Fruit fly (Drosophila melanogaster) whole organism, larva: Measurements from ENCODE around the gene mge.
A peak's percentile ranks its signal among the peaks of the same experiment; 100 is the strongest.

Experiments used
- noc ChIP-seq: fragments of 200-800 bp; sonication (Bioruptor generic); optimal IDR thresholded peaks from 3 replicates; lab custom pipeline; 2019; ENCODE audit warnings: missing biosample characterization, mild to moderate bottlenecking, missing genetic modification characterization, moderate library complexity

mge gene

DNA sequence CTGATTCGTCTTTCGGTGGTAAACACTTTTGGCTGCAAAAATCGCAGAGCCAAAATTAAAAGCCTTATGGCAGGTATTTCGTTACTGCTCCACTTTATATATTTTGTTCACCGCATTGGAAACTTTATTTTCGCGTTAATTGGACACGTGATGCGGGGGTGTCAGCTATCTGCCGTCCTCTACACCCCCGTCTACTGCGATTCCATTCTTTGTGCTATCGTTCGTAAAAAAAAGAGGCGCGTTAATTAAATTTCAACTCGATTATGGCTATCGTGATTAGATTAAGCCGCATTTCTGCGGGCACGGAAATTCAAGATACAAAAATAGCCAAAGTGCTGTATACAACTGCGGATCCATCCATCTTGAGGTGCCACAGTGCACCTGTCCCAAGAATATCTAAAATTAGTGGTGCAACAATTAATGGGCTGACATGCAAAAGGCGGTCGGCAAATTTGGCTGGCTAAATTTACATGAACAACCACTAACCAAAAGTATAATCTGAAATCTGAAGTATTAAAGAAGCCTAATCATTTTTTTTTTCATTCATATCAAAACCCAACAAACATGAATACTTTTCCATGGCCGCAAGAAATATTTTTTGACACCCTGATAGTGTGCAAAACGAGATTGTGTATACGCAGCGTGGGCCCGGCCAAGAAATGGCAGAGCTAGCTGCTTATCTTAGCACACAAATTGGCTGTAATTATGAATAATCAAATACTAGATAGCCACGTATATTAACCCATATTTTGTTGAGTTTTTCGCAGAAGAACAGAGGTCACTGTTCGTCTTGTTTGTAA lies 20.4 kb upstream of the mge start:
- TF ChIP-seq noc: peak; percentile 6

DNA sequence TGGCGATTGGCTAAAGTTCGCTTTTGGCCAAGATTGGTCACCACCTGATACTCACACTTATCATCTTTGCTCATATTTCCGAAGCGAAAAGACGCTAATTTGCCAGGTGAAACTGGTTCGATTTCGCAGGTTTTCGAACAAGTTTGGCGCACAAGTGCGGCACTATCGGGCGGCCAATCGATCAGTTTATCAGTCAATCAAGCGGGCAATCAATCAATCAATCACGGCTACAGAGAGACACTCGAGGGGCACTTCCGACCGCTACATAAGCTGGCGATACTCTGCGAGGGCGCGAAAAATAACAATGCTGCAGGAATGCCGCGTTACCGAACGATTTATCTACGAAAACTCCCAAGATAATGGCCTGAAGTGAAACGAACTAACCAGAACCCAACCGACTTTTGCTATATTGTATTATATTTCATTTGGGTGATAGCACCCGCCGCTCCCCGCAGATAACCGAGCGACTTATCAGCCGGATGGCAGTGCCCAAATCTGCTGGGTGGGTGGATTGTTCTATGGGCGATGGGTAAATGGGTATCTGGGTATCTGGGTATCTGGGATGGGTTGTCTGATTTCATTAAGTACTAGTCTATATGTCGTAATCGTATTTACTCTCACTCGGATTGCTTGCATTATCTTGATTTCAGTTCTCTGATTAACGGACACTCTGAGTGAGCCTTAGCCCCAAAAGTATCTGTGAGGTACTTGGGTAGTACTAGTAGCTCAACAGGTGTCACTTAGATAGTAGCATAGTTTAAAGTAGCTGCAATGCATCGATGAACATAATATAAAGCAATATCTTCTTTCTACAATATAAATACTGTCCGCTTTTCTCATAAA lies 19.4 kb upstream of the mge start:
- TF ChIP-seq noc: peak; percentile 62

DNA sequence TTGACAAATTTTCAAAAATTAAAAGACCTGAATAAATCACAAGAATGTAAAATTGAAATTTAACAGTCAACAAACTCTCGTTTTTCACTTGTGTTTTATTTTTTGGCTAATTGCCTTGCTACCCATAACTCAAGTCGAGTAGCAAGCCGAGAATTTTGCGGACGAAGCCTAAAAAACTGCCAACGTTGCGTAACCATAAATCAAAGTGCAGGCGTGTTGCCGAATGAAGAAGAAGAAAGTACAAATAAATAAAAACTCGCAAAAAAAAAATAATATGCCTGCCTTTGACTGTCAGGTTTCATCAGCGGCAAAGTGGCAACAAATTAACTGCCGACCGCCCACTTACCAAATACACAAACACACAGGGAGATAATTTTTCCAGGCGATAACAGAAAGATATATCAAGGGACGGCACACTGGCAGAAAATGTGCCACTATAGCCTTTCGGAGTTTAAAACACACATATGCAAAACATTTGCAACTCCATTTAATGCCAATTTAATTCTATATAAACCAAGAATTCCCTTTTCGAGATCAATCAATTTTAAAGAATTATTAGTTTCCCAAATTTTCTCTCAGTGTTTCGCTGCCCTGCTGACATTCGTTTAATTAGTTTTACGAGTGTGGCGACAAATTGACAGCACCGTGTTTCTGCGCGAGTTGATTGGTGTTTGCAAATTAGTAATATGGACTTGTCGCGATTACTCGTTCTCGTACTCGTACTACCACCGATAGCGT lies 18.6 kb upstream of the mge start:
- peak; percentile 98 for TF ChIP-seq noc

DNA sequence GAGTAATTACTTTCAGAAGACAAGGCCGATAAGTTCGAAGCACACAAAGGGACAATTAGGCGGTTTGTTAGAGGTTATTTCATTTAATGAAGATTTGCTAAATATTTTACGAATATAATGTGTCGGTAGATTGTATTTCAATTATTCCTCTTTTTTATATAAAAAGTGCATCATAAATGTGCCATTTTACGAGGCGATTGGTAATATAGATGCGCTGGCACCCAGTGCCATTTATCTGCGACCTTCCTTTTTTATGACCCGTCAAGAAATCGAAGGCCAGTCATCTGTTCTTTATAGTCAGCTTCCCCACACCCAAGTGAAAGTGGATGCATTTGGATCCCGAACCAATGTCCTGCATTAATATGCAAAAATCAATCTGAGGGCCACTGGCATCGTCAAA lies 17.7 kb upstream of the mge start:
- no peak for TF ChIP-seq noc

DNA sequence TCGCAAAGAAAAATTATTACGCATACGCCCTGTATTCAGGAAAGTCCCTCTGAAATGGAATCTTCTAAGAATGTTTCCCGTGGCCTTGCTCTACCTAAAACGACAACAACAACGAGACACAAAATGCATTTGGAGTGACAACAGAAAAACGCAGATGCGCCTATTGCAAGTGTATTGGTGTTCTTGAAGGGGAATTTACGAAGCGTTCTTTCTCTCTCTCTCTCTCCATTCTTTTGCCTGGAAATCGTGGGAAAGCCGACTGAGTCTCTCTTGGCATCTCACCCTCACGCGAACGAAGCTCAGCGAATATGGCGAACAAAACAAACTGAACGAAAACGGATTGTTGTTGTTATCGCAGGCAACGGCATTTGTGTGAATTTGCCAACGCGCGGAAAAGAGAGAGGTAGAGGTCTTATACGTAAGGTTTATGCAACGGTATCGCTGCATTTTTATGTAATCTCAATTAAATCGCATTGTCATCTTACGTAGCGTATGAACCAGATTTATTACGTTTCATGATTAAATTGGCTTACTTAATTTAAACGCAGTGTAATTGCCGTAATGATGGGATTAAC lies 16.5 kb upstream of the mge start:
- TF ChIP-seq noc: no peak

DNA sequence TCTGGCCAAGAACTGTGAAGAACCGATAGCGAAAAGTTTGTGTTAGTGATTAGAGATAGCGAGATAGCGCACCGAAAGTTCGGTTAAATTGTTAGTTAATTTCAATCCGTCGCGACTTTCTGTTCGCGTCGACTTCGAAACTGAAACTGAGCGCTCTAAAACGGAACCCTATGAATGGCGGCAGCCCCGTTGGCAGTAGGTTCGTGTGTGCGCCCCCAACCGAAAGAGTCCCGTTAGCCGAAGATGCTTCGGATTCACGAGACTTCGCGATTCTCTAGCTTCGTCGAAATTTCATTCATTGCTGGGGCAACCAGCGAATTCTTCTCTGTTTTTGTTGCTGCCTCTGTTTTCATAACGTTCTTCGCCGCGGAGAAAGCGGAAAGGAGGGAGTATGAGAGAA lies 15.8 kb upstream of the mge start:
- peak; percentile 54 for TF ChIP-seq noc

DNA sequence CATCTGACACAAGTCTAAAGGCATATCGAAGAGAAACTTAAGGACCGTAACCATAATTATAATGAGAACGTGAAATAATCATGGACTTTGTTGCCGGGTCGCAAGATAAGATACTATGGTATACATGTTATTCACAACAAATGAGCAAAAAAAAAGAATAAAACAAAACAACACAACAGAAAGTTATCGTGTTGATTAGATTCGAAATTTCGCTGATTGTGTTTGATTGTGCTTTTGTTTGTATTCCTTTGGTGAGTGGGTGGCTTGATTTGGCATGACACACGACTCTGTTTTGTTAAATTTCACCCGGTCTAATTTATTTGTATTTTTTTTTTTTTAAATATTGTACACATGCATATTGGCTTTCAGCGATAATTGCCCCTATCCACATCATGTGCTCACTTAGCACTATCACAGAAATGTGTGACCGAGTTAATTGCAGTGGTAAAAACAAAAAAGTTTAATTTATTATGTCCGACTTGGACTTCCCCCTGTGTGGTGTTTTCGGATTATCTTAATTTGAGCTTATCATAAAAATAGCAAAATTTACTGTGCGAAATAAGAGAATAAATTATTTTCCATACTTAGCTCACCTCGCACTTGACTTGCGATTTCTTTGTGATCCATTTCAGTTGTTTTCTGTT lies 14.0 kb upstream of the mge start:
- peak; percentile 35 for TF ChIP-seq noc

DNA sequence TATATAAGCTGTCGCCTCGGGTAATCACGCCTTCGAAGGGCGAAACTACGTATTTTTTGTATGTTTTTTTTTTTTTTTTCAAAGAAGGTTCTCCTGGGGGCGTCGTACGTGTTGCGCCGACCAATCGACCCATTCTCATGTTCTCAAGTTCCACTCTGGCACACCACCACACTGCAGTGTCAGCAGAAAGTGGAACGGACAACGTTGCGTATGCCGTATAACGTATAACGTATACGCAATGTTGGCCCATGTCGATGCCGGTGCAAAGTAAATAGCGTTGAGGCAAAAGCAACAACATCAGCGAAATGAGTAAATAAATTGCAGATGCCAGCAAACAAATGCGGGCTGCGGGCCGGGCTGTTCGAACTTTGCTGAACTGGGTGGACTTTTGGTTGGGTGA lies 2.4 kb upstream of the mge start:
- no peak for TF ChIP-seq noc

DNA sequence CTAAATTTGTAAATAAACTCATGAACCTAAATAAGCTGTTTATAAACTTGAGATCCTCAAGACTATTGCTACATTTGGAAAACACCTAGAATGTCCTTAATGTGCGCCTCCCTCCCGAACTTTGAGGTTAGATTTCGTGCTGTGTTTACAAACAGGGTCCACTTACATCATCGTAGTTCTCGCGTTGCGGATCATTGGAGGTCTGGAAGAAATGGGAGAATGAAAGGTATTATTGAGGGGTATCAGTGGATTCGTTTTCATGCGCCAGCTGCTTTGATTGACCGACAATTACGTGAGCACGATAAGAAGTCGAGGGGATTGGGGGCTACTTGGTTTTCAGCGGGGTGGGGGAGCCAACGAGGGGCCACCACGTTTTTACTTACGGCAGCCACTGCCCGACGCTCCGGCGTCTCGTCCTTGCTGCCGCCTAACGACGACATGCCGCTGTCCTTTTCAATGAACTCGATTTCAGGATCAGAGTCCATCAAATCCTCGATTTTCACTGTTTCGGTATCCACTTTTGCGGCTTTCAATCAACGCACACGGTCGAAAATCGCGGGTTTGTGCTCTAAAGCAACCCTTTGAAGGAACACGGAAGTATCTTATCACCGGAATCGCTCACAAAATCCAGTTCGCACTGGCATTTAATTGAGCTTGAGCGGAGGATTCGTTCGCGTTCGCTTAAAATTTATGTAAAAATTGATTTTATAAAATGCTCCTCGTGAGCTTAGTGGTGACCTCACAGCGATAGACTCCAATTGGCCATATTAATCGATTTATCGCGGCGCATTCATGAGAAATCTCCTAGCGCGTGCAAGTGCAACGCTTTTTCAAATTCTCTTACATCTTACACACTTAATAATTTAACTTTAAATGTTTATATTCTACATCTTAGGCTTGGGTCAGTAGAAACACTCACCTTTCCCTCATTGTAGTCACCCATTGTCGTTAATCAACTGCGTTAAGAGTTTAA lies 607 bp downstream of the mge start:
- no peak for TF ChIP-seq noc

DNA sequence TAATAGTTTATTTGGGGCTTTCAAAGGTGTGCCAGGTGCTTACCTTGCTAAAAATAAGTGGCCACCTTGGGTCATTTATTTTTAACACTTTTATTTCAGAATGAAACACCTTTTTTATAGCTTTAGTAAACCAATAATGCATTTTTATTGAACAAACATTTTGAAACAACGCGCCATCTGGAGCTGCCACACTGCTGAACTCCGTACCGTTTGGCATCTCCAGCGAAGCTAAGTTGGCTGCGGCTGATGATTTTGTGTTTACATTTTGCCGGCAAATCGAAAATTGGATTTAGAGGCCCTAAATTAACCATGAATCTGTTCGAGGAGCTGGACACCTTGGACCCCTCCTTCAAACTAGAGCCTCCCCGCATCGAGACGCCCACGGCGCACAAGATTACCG lies 4.6 kb downstream of the mge start, which contains the start of gene ida:
Gene ida, plus strand, starts transcription at position 234 of the 400 bp plus-strand sequence.
- no peak for TF ChIP-seq noc

DNA sequence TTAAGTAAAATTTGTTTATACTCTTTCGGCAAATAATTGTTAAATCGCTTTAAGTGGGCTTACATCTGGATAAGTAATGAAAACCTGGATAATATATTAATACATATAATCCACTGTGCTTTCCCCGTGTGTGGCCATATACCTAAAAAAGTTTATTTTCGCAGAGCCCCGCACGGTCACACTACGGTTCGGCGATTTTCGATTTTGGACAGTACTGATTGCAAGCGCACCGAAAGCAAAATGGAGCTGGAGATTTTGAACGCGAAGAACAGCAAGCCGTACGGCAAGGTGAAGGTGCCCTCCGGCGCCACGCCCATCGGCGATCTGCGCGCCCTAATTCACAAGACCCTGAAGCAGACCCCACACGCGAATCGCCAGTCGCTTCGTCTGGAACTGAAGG lies 6.4 kb downstream of the mge start, which contains the start of gene Sc2:
Gene Sc2, plus strand, starts transcription at position 192 of the 400 bp plus-strand sequence.
- TF ChIP-seq noc: no peak

DNA sequence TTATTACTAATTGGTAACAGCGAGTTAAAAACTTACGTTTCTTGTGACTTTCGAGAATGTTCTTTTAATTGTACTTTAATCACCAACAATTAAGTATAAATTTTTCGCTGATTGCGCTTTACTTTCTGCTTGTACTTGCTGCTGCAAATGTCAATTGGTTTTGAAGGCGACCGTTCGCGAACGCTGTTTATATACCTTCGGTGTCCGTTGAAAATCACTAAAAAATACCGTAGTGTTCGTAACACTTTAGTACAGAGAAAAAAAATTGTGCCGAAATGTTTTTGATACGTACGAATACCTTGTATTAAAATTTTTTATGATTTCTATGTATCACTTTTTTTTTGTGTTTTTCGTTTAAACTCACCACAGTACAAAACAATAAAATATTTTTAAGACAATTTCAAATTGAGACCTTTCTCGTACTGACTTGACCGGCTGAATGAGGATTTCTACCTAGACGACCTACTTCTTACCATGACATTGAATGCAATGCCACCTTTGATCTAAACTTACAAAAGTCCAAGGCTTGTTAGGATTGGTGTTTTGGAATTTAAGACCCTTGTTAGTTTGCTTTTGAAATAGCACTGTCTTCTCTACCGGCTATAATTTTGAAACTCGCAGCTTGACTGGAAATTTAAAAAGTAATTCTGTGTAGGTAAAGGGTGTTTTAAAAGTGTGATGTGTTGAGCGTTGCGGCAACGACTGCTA lies 7.1 kb downstream of the mge start, which contains the start of gene Ubi-p63E:
Gene Ubi-p63E, minus strand, starts transcription at position 694 of the 708 bp plus-strand sequence.
- TF ChIP-seq noc: no peak

DNA sequence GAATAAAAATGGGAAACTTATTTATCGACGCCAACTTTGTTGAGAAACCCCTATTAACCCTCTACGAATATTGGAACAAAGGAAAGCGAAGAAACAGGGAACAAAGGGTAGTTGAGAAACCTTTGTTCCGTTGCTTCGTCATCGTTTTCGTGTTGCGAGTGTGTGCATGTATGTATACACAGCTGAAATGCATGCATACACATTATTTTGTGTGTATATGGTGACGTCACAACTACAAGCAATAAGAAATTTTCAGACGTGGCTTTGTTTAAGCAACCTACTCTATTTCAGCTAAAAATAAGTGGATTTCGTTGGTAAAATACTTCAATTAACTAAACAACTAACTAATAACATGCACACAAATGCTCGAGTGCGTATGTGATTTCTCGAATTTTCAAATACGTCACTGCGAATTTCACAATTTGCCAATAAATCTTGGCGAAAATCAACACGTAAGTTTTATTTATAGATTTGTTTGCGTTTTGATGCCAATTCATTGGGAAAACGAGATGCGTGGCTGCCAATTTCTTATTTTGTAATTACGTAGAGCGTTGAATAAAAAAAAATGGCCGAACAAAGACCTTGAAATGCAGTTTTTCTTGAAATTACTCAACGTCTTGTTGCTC lies 7.8 kb downstream of the mge start:
- no peak for TF ChIP-seq noc

DNA sequence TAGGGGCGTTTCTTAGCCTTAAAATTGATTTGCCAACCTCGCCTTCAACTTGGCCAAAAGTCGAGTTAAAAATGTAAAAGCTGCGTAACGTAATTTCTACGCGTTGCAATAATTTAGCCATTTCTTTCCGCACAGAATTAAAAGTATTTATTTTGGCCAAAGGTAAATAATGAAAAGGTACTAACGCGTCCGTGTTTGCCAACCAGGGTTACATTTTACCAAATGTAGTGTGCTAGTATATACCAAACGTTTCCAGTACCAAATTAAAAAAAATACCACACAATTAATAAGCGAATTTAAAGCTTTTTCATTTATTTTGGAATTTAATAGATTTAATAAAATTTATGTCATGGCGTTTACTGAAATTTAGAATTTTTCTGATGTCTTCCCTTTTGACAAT lies 10.8 kb downstream of the mge start, which contains the start of gene Ccz1:
Gene Ccz1, minus strand, starts transcription at position 179 of the 400 bp plus-strand sequence.
- no peak for TF ChIP-seq noc
